Fruit fly (Drosophila melanogaster) whole organism, prepupa: ENCODE results near the gene Npc2f.

ENCODE experiments used
- CG10631 ChIP-seq: fragments of 200-800 bp; sonication (Bioruptor generic); optimal IDR thresholded peaks from 2 replicates; lab custom pipeline; 2016; ENCODE audit warnings: missing biosample characterization, missing genetic modification characterization
- CG11294 ChIP-seq: fragments of 200-800 bp; sonication (Bioruptor generic); IDR thresholded peaks from 2 replicates; pipeline ENCODE4 v1.3.6; 2022; ENCODE audit warnings: missing biosample characterization, missing genetic modification characterization
- CG11902 ChIP-seq: fragments of 200-800 bp; sonication (Bioruptor generic); optimal IDR thresholded peaks from 3 replicates; lab custom pipeline; 2016; ENCODE audit warnings: missing biosample characterization, missing genetic modification characterization
- CG15336 ChIP-seq: fragments of 200-800 bp; sonication (Bioruptor generic); IDR thresholded peaks from 2 replicates; pipeline ENCODE4 v1.3.6; 2022; ENCODE audit warnings: missing biosample characterization, missing genetic modification characterization
- CG1621 ChIP-seq: fragments of 200-800 bp; sonication (Bioruptor generic); optimal IDR thresholded peaks from 3 replicates; lab custom pipeline; 2018; ENCODE audit warnings: missing biosample characterization, mild to moderate bottlenecking, missing genetic modification characterization
- CG3032 ChIP-seq: fragments of 200-800 bp; optimal IDR thresholded peaks from 2 replicates; lab custom pipeline; 2019; ENCODE audit warnings: missing biosample characterization, mild to moderate bottlenecking, missing genetic modification characterization, moderate library complexity
- CG32006 ChIP-seq: fragments of 200-800 bp; sonication (Bioruptor generic); optimal IDR thresholded peaks from 3 replicates; lab custom pipeline; 2017; ENCODE audit warnings: missing biosample characterization, mild to moderate bottlenecking, missing genetic modification characterization
- CG34406 ChIP-seq: fragments of 200-800 bp; sonication (Bioruptor generic); optimal IDR thresholded peaks from 3 replicates; lab custom pipeline; 2016; ENCODE audit warnings: missing biosample characterization, missing genetic modification characterization
- CG3919 ChIP-seq: fragments of 200-800 bp; sonication (Bioruptor generic); optimal IDR thresholded peaks from 3 replicates; lab custom pipeline; 2016; ENCODE audit warnings: missing biosample characterization, missing genetic modification characterization
- CG4318 ChIP-seq: fragments of 200-800 bp; sonication (Bioruptor generic); optimal IDR thresholded peaks from 3 replicates; lab custom pipeline; 2017; ENCODE audit warnings: missing biosample characterization, mild to moderate bottlenecking, missing genetic modification characterization
- CG6163 ChIP-seq: fragments of 200-800 bp; sonication (Bioruptor generic); IDR thresholded peaks from 3 replicates; pipeline ENCODE4 v1.3.6; 2022; ENCODE audit warnings: missing biosample characterization, missing genetic modification characterization
- CG6792 ChIP-seq: fragments of 200-800 bp; sonication (Bioruptor generic); optimal IDR thresholded peaks from 3 replicates; lab custom pipeline; 2016; ENCODE audit warnings: missing biosample characterization, missing genetic modification characterization
- CG6808 ChIP-seq: fragments of 200-800 bp; sonication (Bioruptor generic); optimal IDR thresholded peaks from 3 replicates; lab custom pipeline; 2017; ENCODE audit warnings: missing biosample characterization, missing genetic modification characterization, mild to moderate bottlenecking, moderate library complexity, missing genetic modification reagents
- CG6854 ChIP-seq: fragments of 200-800 bp; sonication (Bioruptor generic); optimal IDR thresholded peaks from 2 replicates; lab custom pipeline; 2017; ENCODE audit warnings: missing biosample characterization, mild to moderate bottlenecking, missing genetic modification characterization
- CG7368 ChIP-seq: fragments of 200-800 bp; sonication (Bioruptor generic); optimal IDR thresholded peaks from 3 replicates; lab custom pipeline; 2016; ENCODE audit warnings: missing biosample characterization, missing genetic modification characterization
- CG8119 ChIP-seq: fragments of 200-800 bp; sonication (Bioruptor generic); IDR thresholded peaks from 3 replicates; pipeline ENCODE4 v1.3.6; 2022; ENCODE audit warnings: missing biosample characterization, missing genetic modification characterization
- CG8319 ChIP-seq: fragments of 200-800 bp; sonication (Bioruptor generic); optimal IDR thresholded peaks from 3 replicates; lab custom pipeline; 2016; ENCODE audit warnings: missing biosample characterization, missing genetic modification characterization
- CG8632 ChIP-seq: fragments of 200-800 bp; sonication (Bioruptor generic); optimal IDR thresholded peaks from 3 replicates; lab custom pipeline; 2016; ENCODE audit warnings: missing biosample characterization, missing genetic modification characterization
- CG9139 ChIP-seq: fragments of 200-800 bp; sonication (Bioruptor generic); optimal IDR thresholded peaks from 3 replicates; lab custom pipeline; 2017; ENCODE audit warnings: missing biosample characterization, mild to moderate bottlenecking, missing genetic modification characterization
- Eip75B ChIP-seq: fragments of 200-800 bp; sonication (Bioruptor generic); optimal IDR thresholded peaks from 3 replicates; lab custom pipeline; 2016; ENCODE audit warnings: missing biosample characterization, missing genetic modification characterization
- Eip78C ChIP-seq: fragments of 200-800 bp; sonication (Bioruptor generic); peaks from one replicate; lab custom pipeline; 2016; ENCODE audit warnings: missing biosample characterization, missing genetic modification characterization
- Eip93F ChIP-seq: fragments of 200-800 bp; sonication (Bioruptor generic); optimal IDR thresholded peaks from 2 replicates; lab custom pipeline; 2016; ENCODE audit warnings: missing biosample characterization, mild to moderate bottlenecking, missing genetic modification characterization
- Ets21C ChIP-seq: fragments of 200-800 bp; sonication (Bioruptor generic); optimal IDR thresholded peaks from 3 replicates; lab custom pipeline; 2016; ENCODE audit warnings: missing biosample characterization, missing genetic modification characterization
- Gug ChIP-seq: fragments of 200-800 bp; sonication (Bioruptor generic); IDR thresholded peaks from 2 replicates; pipeline ENCODE4 v1.3.6; 2022; ENCODE audit warnings: missing biosample characterization, missing genetic modification characterization
- Hr38 ChIP-seq: sonication (Bioruptor generic); optimal IDR thresholded peaks from 2 replicates; lab custom pipeline; 2016; ENCODE audit warnings: missing biosample characterization, missing genetic modification characterization
- Hr39 ChIP-seq: fragments of 200-800 bp; sonication (Bioruptor generic); optimal IDR thresholded peaks from 2 replicates; lab custom pipeline; 2016; ENCODE audit warnings: missing biosample characterization, missing genetic modification characterization
- Met ChIP-seq: fragments of 200-800 bp; sonication (Bioruptor generic); optimal IDR thresholded peaks from 3 replicates; lab custom pipeline; 2016; ENCODE audit warnings: missing biosample characterization, missing genetic modification characterization
- OdsH ChIP-seq: fragments of 200-800 bp; sonication (Bioruptor generic); optimal IDR thresholded peaks from 3 replicates; lab custom pipeline; 2016; ENCODE audit warnings: missing biosample characterization, missing genetic modification characterization
- Smox ChIP-seq: fragments of 200-800 bp; sonication (Bioruptor generic); optimal IDR thresholded peaks from 3 replicates; lab custom pipeline; 2016; ENCODE audit warnings: missing biosample characterization, missing genetic modification characterization
- Sox14 ChIP-seq: fragments of 200-800 bp; sonication (Bioruptor generic); optimal IDR thresholded peaks from 3 replicates; lab custom pipeline; 2016; ENCODE audit warnings: missing biosample characterization, missing genetic modification characterization
- cyc ChIP-seq: fragments of 200-800 bp; sonication (Bioruptor generic); optimal IDR thresholded peaks from 3 replicates; lab custom pipeline; 2016; ENCODE audit warnings: missing biosample characterization, missing genetic modification characterization
- dac ChIP-seq: fragments of 200-800 bp; sonication (Bioruptor generic); optimal IDR thresholded peaks from 2 replicates; lab custom pipeline; 2017; ENCODE audit warnings: missing biosample characterization, mild to moderate bottlenecking, missing genetic modification characterization
- dsx ChIP-seq: fragments of 200-800 bp; optimal IDR thresholded peaks from 3 replicates; lab custom pipeline; 2019; ENCODE audit warnings: missing biosample characterization, mild to moderate bottlenecking, missing genetic modification characterization, moderate library complexity; ENCODE audit not compliant: poor library complexity, severe bottlenecking
- esn ChIP-seq: fragments of 200-800 bp; sonication (Bioruptor generic); optimal IDR thresholded peaks from 2 replicates; lab custom pipeline; 2016; ENCODE audit warnings: missing biosample characterization, mild to moderate bottlenecking, missing genetic modification characterization, moderate library complexity
- fd85E ChIP-seq: fragments of 200-800 bp; sonication (Bioruptor generic); optimal IDR thresholded peaks from 3 replicates; lab custom pipeline; 2016; ENCODE audit warnings: missing biosample characterization, missing genetic modification characterization
- fkh ChIP-seq: fragments of 200-800 bp; sonication (Bioruptor generic); optimal IDR thresholded peaks from 3 replicates; lab custom pipeline; 2017; ENCODE audit warnings: missing biosample characterization, mild to moderate bottlenecking, missing genetic modification characterization, moderate library complexity
- lz ChIP-seq: fragments of 200-800 bp; sonication (Bioruptor generic); optimal IDR thresholded peaks from 3 replicates; lab custom pipeline; 2016; ENCODE audit warnings: missing biosample characterization, missing genetic modification characterization
- net ChIP-seq: fragments of 200-800 bp; sonication (Bioruptor generic); optimal IDR thresholded peaks from 3 replicates; lab custom pipeline; 2016; ENCODE audit warnings: missing biosample characterization, missing genetic modification characterization
- pdm3 ChIP-seq: fragments of 200-800 bp; sonication (Bioruptor generic); optimal IDR thresholded peaks from 3 replicates; lab custom pipeline; 2016; ENCODE audit warnings: missing biosample characterization, missing genetic modification characterization
- salr ChIP-seq, 2 experiments: fragments of 200-800 bp; sonication (Bioruptor generic); optimal IDR thresholded peaks; 3 replicates each; lab custom pipeline; 2016 to 2018; ENCODE audit warnings: missing biosample characterization in 2 of 2, missing genetic modification characterization in 2 of 2, mild to moderate bottlenecking in 1 of 2
- spab ChIP-seq: fragments of 200-800 bp; sonication (Bioruptor generic); optimal IDR thresholded peaks from 2 replicates; lab custom pipeline; 2017; ENCODE audit warnings: missing biosample characterization, mild to moderate bottlenecking, missing genetic modification characterization, missing genetic modification reagents
- ss ChIP-seq, 2 experiments: fragments of 200-800 bp; sonication (Bioruptor generic); optimal IDR thresholded peaks; 2 replicates in 1 of 2; 3 replicates in 1 of 2; lab custom pipeline; 2017 to 2018; ENCODE audit warnings: mild to moderate bottlenecking in 2 of 2, missing biosample characterization in 2 of 2, missing genetic modification characterization in 2 of 2, moderate library complexity in 1 of 2
- svp ChIP-seq: fragments of 200-800 bp; sonication (Bioruptor generic); peaks from one replicate; lab custom pipeline; 2016; ENCODE audit warnings: missing biosample characterization, missing genetic modification characterization
- topi ChIP-seq: fragments of 200-800 bp; sonication (Bioruptor generic); optimal IDR thresholded peaks from 3 replicates; lab custom pipeline; 2016; ENCODE audit warnings: missing biosample characterization, missing genetic modification characterization
- vri ChIP-seq: fragments of 200-800 bp; sonication (Bioruptor generic); optimal IDR thresholded peaks from 3 replicates; lab custom pipeline; 2016; ENCODE audit warnings: missing biosample characterization, mild to moderate bottlenecking, missing genetic modification characterization

Npc2f gene

dm6 chr3R:24161173-24161811, 23.6 kb downstream of the Npc2f start, which contains the start of the genes Myo95E and TBC1d7 (continued):
- peak; percentile 94 for TF ChIP-seq CG11294 (GFP tag; lab: Robert Waterston, UW)
- no peak for TF ChIP-seq svp (GFP tag; lab: Kevin White, UChicago)
- no peak for TF ChIP-seq Sox14 (GFP tag; lab: Kevin White, UChicago)
- peak; percentile 92 for TF ChIP-seq OdsH (GFP tag; lab: Kevin White, UChicago)
- TF ChIP-seq CG1621 (tag; lab: Kevin White, UChicago) = no peak
- peak; percentile 72 for TF ChIP-seq Hr39 (GFP tag; lab: Kevin White, UChicago)
- no peak for TF ChIP-seq fkh (GFP tag; lab: Kevin White, UChicago)
- TF ChIP-seq CG6808 (GFP tag; lab: Kevin White, UChicago) = no peak
- peak; percentile 79 for TF ChIP-seq dac (GFP tag; lab: Kevin White, UChicago)
- TF ChIP-seq CG9139 = peak; percentile 67
- peak; percentile 92 for TF ChIP-seq CG8119
- TF ChIP-seq fd85E (GFP tag; lab: Kevin White, UChicago) = no peak
- TF ChIP-seq CG7368 (GFP tag; lab: Kevin White, UChicago) = peak; percentile 81
- peak; percentile 91 for TF ChIP-seq CG32006 (GFP tag; lab: Kevin White, UChicago)
- peak; percentile 94 for TF ChIP-seq Eip78C (GFP tag; lab: Kevin White, UChicago)
- TF ChIP-seq dsx (GFP tag; lab: Kevin White, UChicago) = peak; percentile 92
- TF ChIP-seq lz (GFP tag; lab: Kevin White, UChicago) = peak; percentile 87
- peak; percentile 88 for TF ChIP-seq CG8632 (GFP tag; lab: Kevin White, UChicago)
- TF ChIP-seq CG3032 (tag; lab: Kevin White, UChicago) = peak; percentile 92
- peak; percentile 86 for TF ChIP-seq CG6792
- TF ChIP-seq cyc (GFP tag; lab: Kevin White, UChicago) = peak; percentile 83

dm6 chr3R:24162774-24163555, 25.3 kb downstream of the Npc2f start, which contains the start of gene mRpS24:
Gene mRpS24 (minus strand): TSS chr3R:24163545.
- TF ChIP-seq Hr38 (GFP tag; lab: Kevin White, UChicago) = no peak
- TF ChIP-seq topi = no peak
- TF ChIP-seq CG1621 (tag; lab: Kevin White, UChicago) = no peak
- TF ChIP-seq CG11902 (GFP tag; lab: Kevin White, UChicago) = no peak
- no peak for TF ChIP-seq CG10631 (GFP tag; lab: Kevin White, UChicago)
- TF ChIP-seq salr (GFP tag; optimal IDR thresholded peaks at IDR 0.05; lab: Kevin White, UChicago) = no peak
- TF ChIP-seq Eip93F (GFP tag; lab: Kevin White, UChicago) = no peak
- no peak for TF ChIP-seq CG34406
- no peak for TF ChIP-seq CG11294 (GFP tag; lab: Robert Waterston, UW)
- no peak for TF ChIP-seq CG3919 (GFP tag; lab: Kevin White, UChicago)
- no peak for TF ChIP-seq CG6854
- no peak for TF ChIP-seq CG9139
- no peak for TF ChIP-seq CG7368 (GFP tag; lab: Kevin White, UChicago)

dm6 chr3R:24163556-24164022, 25.9 kb downstream of the Npc2f start, which contains the start of gene Apc2:
Gene Apc2 (plus strand): TSS chr3R:24163966.
- TF ChIP-seq Smox (GFP tag; lab: Kevin White, UChicago) (no peak), net (GFP tag; lab: Kevin White, UChicago) (peak; percentile 52), CG4318 (no peak), CG11294 (GFP tag; lab: Robert Waterston, UW) (no peak), Met (GFP tag; lab: Kevin White, UChicago) (no peak), CG8632 (GFP tag; lab: Kevin White, UChicago) (peak; percentile 37), fkh (GFP tag; lab: Kevin White, UChicago) (no peak), Sox14 (GFP tag; lab: Kevin White, UChicago) (peak; percentile 70), Ets21C (GFP tag; lab: Kevin White, UChicago) (no peak), Eip75B (GFP tag; lab: Kevin White, UChicago) (peak; percentile 61), CG8319 (GFP tag; lab: Kevin White, UChicago) (no peak), CG3919 (GFP tag; lab: Kevin White, UChicago) (peak; percentile 58), OdsH (GFP tag; lab: Kevin White, UChicago) (peak; percentile 70), Gug (GFP tag; lab: Robert Waterston, UW) (peak; percentile 45; the same call in 1 of the 2 replicates), spab (GFP tag; lab: Kevin White, UChicago) (no peak), ss (GFP tag; optimal IDR thresholded peaks at IDR 0.05; lab: Kevin White, UChicago) (peak in 1 of 2 experiments; percentile 13), CG6163 (peak; percentile 71), CG15336 (peak; percentile 56), esn (GFP tag; lab: Kevin White, UChicago) (peak; percentile 75), cyc (GFP tag; lab: Kevin White, UChicago) (peak; percentile 56), vri (GFP tag; lab: Kevin White, UChicago) (peak; percentile 80), pdm3 (GFP tag; lab: Kevin White, UChicago) (peak; percentile 63), CG34406 (peak; percentile 57)
